Worm (Caenorhabditis elegans) whole organism, L4/young adult: ENCODE results near the gene mac-1.

Source experiments
- W03F9.2 ChIP-seq: fragments of 150-350 bp; optimal IDR thresholded peaks from 2 replicates; lab custom pipeline; 2014; ENCODE audit warnings: missing biosample characterization, missing genetic modification characterization
- dao-5 ChIP-seq: sonication (generic microtip); optimal IDR thresholded peaks from 2 replicates; lab custom pipeline; 2016; ENCODE audit warnings: missing genotype, missing genetic modification characterization, moderate library complexity, missing compliant biosample characterization
- him-1 ChIP-seq: sonication (generic microtip); optimal IDR thresholded peaks from 2 replicates; lab custom pipeline; 2016; ENCODE audit warnings: missing genotype, missing genetic modification reagents, missing genetic modification characterization, missing compliant biosample characterization

The mac-1 gene

DNA sequence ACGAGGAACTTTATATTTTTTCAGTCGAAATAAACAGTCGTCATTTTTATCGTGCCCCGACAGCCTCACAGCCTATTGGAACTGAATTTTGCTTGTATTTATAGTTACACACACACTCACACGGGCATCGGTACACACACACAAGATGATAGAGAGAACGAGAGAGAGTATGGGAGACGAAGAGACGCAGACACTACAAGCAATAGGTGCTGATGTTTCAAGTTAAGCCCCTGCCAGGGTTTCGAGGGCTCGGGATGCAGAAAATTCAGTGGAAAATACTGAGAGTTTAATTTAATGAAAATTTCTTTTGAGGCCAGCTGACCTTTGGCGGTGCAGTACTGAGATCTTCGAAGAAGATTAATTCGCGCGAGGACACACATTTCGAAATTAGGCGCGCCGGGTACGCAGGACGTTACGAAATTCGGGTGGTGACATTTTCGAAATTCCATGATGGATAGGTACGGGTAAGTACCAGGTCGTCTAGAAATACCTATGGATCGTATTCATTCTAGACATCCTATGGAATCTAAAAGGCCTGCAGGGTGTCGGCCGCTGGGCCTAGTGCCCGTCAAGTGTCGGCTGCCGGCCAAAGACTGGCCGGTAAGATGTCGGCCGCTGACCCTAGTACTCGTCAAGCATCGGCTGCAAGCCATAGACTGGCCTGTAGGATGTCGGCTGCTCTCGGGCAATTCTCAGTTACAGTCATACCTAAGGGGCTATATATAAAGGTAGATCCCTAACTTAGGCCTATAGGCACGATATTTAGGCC is 30.0 kb downstream of the mac-1 start:
- no peak for TF ChIP-seq dao-5
- TF ChIP-seq W03F9.2 = no peak
- no peak for TF ChIP-seq him-1 (tag; lab: Kevin White, UChicago)

DNA sequence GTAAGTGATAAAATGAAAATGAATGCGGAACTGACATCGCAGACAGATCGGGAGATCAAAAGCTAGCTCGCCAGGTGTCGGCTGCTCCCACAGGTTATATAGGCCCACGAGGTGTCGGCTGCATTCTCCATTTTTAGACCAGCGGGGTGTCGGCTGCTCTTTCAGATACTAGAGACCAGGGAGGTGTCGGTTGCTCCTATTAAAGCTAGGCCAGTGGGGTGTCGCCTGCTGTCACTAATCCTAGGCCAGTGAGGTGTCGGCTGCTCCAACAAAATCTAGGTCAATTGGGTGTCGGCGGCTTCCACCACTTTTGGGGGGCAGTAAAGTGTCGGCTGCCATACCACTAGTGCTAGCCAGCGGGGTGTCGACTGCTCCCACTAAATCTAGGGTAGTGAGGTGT is 30.8 kb downstream of the mac-1 start:
- no peak for TF ChIP-seq him-1 (tag; lab: Kevin White, UChicago)
- TF ChIP-seq W03F9.2 = no peak
- no peak for TF ChIP-seq dao-5

DNA sequence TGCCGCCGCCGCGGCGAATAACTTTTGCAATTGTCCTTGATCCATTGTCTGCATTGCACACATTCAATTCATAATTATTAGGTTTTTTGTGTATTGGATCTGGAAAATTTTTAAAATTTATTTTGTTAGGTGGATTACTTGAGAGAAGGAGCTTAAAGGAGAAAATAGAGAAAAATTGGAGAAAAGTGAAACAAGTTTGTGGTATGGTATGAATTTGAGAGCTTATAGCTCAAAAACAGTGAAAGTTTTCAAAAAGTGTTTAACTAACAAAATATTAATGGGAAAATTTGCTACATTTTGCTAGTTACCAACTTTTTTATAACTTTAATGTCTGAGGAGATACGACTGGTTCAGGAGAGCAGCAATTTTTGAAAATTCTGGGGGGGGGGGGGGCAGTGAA is 35.0 kb downstream of the mac-1 start, which contains the start of gene ztf-22:
TSS of gene ztf-22 (minus strand) at position 101 of the 400 bp plus-strand sequence.
- no peak for TF ChIP-seq W03F9.2
- TF ChIP-seq him-1 (tag; lab: Kevin White, UChicago) = no peak

DNA sequence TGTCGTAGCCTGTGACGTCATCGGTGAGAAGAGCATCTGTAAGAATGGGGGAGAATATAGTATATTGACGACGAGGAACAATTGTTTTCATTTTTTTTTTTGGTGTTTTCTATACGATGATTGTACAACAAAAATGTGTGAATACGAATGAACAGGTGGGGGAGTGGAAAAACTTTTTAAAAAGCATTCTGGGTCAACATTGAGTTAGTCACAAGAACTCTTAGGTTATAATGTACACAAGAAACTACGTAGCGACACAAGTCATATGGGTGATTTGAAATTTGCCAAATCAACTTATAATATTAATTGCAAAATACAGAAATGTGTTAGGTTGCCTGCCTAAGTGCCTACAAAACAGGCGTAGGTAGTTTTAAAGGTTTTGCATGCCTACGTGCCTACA is 36.6 kb downstream of the mac-1 start:
- TF ChIP-seq W03F9.2 = no peak
- no peak for TF ChIP-seq him-1 (tag; lab: Kevin White, UChicago)
- TF ChIP-seq dao-5 = no peak

DNA sequence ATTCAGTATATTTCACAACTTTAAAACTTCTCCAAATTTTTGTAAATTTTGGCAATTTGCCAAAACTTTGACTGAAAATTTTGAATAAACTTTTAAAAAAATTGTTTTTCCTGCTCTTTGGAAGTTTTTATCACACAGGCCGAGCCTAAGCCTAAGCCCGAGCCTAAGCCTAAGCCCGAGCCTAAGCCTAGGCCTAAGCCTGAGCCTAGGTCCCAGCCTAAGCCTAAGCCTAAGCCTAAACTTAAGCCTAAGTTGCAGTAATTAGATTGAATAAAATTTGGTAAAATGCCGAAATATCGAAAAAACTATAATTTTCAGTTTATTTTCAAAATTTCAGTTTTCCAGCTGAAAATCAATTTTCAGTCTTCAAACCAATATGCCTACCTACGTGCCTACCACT is 37.2 kb downstream of the mac-1 start:
- TF ChIP-seq dao-5 (no peak), W03F9.2 (no peak), him-1 (tag; lab: Kevin White, UChicago) (no peak)

DNA sequence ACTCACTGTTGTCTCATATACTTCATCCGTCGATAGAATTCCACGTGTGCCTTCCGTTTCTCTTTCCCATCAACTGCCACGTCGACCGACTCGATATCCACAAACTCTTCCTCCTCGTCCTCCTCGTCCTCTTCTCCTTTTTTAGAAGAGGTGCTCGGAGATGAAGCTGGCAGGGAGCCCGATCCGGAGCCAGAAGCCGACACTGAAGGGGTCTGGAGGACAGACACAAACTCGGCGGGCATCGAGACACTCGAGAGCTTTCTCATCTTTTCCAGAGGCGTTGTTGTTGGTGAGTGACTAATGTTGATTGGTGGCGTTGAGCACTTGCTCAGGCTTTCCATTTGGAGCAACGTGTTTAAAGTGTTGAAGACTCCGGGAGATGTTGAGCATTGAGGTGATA is 38.1 kb downstream of the mac-1 start:
- TF ChIP-seq W03F9.2 = no peak
- no peak for TF ChIP-seq dao-5
- TF ChIP-seq him-1 (tag; lab: Kevin White, UChicago) = no peak

DNA sequence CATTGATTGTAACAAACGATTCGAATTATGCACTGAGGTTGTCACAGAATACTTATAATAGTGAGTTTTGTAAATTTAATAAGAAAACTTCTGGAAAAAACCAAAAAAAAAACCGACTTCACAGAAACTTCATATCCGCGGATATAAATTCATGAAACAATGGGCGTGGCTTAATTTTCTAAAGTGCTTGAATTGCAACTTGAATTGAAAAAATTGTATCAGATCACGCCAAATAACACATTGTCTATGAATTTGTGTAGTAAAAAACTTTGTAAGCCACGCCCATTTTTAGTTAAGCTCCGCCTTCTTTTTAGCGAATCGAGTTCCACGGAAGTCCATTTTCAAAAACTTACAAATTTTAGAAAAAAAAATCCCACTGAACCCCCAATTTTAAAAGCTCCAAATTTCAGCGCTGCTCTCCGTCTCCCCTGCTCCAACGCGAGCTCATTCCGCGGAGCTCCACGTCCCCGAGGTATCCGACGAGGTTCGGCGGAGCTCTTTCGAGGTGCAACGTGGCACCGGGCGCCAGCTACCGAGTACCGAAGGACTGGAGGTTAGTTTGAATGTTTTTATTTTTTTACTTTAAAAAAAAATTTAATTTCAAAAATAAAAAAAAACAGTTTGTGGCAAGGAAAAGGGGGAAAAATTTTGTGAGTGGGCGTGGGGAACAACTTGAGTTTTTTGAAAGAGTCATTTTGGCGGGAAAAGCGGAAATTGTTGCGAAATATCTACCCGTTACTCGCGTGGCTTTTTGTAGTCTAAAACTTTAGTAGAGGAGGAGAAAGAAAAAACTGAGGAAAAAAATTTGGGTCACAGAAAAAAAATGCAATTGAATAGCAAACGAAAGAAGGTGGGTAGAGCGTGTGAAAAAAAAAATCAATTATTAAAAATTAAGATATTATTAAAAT is 41.2 kb downstream of the mac-1 start:
- no peak for TF ChIP-seq dao-5

DNA sequence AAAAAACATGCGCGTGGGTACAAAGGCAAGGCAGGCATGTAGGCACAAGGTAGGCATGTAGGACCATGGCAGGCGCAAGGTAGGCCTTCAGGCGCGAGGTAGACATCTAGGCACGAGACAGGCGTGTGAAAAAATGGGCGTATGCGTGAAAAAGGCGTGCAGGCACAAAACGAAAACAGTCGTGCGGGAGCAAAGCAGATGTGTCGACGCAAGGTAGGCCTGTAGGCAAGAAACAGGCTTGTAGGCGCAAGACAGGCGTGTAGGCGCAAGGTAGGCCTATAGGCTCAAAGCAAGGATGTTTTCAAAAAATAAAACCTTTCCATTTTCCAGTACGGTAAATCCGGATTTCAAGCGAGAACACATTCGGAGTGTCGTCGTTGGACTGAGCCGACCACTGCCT is 42.0 kb downstream of the mac-1 start:
- TF ChIP-seq him-1 (tag; lab: Kevin White, UChicago) (no peak), W03F9.2 (no peak), dao-5 (no peak)

DNA sequence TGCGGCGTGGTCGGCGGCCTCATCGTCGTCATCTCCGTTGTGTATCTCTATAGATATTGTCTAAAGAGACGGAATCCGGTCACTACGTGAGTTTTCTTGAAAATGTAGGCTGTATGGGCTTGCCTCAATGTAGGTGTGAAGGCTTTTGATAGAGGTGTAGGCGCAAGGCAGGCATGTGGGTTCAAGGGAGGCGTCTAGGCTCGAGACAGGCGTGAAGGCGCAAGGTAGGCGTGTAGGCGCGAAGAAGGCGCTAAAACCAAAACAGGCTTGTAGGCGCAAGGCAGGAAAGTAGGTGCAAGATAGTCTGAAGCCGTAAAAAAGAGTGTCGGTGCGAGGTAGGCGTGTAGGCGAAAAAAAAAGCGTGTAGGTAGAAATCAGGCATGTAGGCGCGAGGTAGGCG is 42.5 kb downstream of the mac-1 start:
- no peak for TF ChIP-seq dao-5
- no peak for TF ChIP-seq W03F9.2
- no peak for TF ChIP-seq him-1 (tag; lab: Kevin White, UChicago)

DNA sequence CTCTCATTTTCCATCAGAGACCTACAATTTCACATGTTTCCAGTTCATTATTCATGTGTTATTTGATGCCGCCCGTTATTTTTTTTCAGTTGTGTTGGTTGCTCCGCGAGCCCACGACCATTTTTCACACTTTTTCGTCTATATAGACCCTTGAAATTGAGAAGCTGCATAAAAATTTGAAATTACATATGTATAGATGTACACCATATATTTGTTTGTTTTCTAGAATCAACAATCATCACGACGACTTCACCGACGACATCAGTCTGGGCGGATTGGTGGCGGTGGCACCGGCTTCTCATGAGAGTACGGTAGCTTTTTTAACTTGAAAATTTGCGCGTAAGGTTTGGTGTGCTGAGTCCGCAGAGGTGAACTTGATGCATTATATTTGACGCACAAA is 49.9 kb downstream of the mac-1 start, which contains the start of gene Y48C3A.5:
TSS of gene Y48C3A.5 (plus strand) at position 301 of the 400 bp plus-strand sequence.
- TF ChIP-seq dao-5 (no peak), him-1 (tag; lab: Kevin White, UChicago) (no peak), W03F9.2 (no peak)

DNA sequence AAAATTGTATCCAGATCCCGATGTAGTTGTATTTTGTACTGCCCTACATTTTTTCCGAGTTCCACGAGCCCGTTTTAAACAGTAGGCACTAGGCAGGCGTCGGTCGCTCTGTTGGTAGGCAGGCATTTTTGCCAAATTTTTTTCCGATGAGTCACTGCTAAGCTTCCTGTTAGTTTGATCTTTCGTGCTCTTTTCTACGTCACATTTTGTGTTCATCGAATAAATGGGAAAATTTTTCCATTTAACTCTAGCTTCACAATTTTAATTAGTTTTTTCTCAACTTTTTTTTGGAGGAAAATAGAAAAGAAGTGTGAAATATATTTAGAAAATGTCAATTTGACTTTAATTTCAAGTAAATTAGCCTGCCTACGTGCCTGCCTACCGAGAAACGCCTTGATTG is 53.4 kb downstream of the mac-1 start:
- TF ChIP-seq him-1 (tag; lab: Kevin White, UChicago) = no peak
- TF ChIP-seq dao-5 = no peak
- no peak for TF ChIP-seq W03F9.2
